Worm (Caenorhabditis elegans) whole organism, midembryonic: ENCODE data around the gene F35D2.2.

Experiments
- T22C8.4 ChIP-seq: fragments of 200-800 bp; sonication (Bioruptor generic); IDR thresholded peaks from 2 replicates; pipeline ENCODE4 v1.3.6; 2022; ENCODE audit warnings: missing genetic modification characterization, missing compliant biosample characterization
- cog-1 ChIP-seq: sonication (generic microtip); optimal IDR thresholded peaks from 2 replicates; lab custom pipeline; 2016; ENCODE audit warnings: missing genetic modification characterization, missing compliant biosample characterization
- flt-1 ChIP-seq: fragments of 200-800 bp; sonication (Bioruptor generic); IDR thresholded peaks from 2 replicates; pipeline ENCODE4 v1.3.6; 2022; ENCODE audit warnings: missing genetic modification characterization, missing compliant biosample characterization
- klf-2 ChIP-seq: fragments of 200-800 bp; sonication (Bioruptor generic); conservative IDR thresholded peaks from 2 replicates; pipeline ENCODE4 v1.3.6; 2022; ENCODE audit warnings: missing genetic modification reagents, missing genetic modification characterization, missing compliant biosample characterization
- med-1 ChIP-seq: sonication (generic microtip); optimal IDR thresholded peaks from 2 replicates; lab custom pipeline; 2017; ENCODE audit warnings: missing genetic modification characterization, mild to moderate bottlenecking, missing compliant biosample characterization, antibody characterized with exemption, missing genetic modification reagents; ENCODE audit not compliant: insufficient read depth
- ref-1 ChIP-seq: fragments of 200-800 bp; sonication (Bioruptor generic); conservative IDR thresholded peaks from 2 replicates; pipeline ENCODE4 v1.3.6; 2022; ENCODE audit warnings: missing genetic modification reagents, missing genetic modification characterization, missing compliant biosample characterization
- tab-1 ChIP-seq: fragments of 200-800 bp; sonication (Bioruptor generic); IDR thresholded peaks from 2 replicates; pipeline ENCODE4 v1.3.6; 2022; ENCODE audit warnings: missing genetic modification characterization, missing compliant biosample characterization
- ztf-23 ChIP-seq: fragments of 200-800 bp; sonication (Bioruptor generic); IDR thresholded peaks from 2 replicates; pipeline ENCODE4 v1.3.6; 2022; ENCODE audit warnings: missing genetic modification reagents, missing genetic modification characterization, missing compliant biosample characterization
- ztf-29 ChIP-seq: fragments of 200-800 bp; sonication (Bioruptor generic); IDR thresholded peaks from 2 replicates; pipeline ENCODE4 v1.3.6; 2022; ENCODE audit warnings: missing genetic modification reagents, missing genetic modification characterization, missing compliant biosample characterization

F35D2.2 gene

DNA sequence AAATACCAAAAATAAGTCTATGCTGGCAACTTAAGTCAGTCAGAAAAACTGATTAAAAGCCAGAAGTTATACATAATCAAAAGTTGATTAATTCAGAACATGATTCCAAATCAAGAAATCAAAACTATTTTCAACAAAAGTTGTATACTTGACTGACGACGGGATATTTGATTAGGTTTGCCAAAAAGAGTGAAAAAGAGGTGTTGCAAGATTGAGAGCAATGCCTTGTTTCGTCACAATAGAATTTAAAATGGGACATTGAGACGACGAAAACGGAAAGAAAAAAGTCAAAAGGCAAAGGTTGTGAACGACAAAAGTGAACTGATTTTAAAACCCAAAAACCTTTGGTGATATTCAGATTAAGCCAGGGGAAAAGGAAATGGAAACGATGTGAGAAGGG is 15.4 kb upstream of the F35D2.2 start:
- TF ChIP-seq med-1 (GFP tag; lab: Kevin White, UChicago) (no peak), flt-1 (GFP tag; lab: Robert Waterston, UW) (no peak), cog-1 (tag; lab: Kevin White, UChicago) (no peak), ref-1 (GFP tag; lab: Robert Waterston, UW) (no peak), klf-2 (GFP tag; lab: Robert Waterston, UW) (no peak), ztf-23 (GFP tag; lab: Robert Waterston, UW) (no peak), tab-1 (GFP tag; lab: Robert Waterston, UW) (no peak), T22C8.4 (GFP tag; lab: Robert Waterston, UW) (no peak), ztf-29 (GFP tag; lab: Robert Waterston, UW) (no peak)

DNA sequence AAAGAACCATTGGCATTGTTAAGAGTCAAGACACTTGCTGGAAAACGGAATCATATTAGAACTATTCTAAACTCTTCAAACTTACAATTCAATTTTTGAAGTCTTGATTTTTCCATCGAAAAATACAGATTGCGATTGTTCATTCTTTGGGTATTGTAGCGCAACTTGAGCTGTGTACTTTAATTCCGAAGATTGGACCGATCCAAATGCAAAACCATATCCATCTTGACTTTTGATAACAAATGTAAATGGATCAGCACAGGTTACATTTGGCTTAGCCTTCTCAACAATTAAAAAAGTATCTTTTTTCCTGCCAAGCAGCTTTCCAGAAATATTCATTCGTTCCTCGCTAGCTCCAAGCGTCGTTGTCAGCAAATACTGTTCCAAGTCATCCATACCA is 13.4 kb upstream of the F35D2.2 start:
- no peak for TF ChIP-seq ztf-29 (GFP tag; lab: Robert Waterston, UW)
- no peak for TF ChIP-seq klf-2 (GFP tag; lab: Robert Waterston, UW)
- TF ChIP-seq flt-1 (GFP tag; lab: Robert Waterston, UW): no peak
- TF ChIP-seq med-1 (GFP tag; lab: Kevin White, UChicago): no peak
- TF ChIP-seq cog-1 (tag; lab: Kevin White, UChicago): no peak
- TF ChIP-seq tab-1 (GFP tag; lab: Robert Waterston, UW): no peak
- no peak for TF ChIP-seq ref-1 (GFP tag; lab: Robert Waterston, UW)
- no peak for TF ChIP-seq ztf-23 (GFP tag; lab: Robert Waterston, UW)
- TF ChIP-seq T22C8.4 (GFP tag; lab: Robert Waterston, UW): no peak

DNA sequence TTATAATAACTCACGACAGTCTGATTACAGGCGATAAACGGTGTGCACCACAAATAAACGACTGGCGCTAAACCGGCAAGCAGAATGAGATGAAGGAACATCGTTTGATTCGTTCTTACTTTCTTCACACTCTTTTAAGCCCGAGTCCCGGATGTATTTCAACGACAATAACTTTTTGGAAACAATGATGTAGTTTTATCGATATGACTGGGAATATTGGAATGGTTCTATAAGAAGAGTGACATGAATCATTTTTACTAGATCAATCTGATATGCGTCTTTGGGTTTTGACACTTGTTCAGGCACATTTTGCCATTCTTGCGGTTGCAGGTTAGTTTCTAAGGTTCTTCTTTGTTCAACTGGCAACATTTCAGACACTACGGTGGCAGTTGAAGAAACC is 12.7 kb upstream of the F35D2.2 start, which contains the start of the genes ZK1290.11 and ZK1290.1:
ZK1290.11 (minus strand) TSS at position 101 of the 400 bp plus-strand sequence.
ZK1290.1 (plus strand) TSS at position 271 of the 400 bp plus-strand sequence.
- TF ChIP-seq tab-1 (GFP tag; lab: Robert Waterston, UW) (no peak), T22C8.4 (GFP tag; lab: Robert Waterston, UW) (no peak)

DNA sequence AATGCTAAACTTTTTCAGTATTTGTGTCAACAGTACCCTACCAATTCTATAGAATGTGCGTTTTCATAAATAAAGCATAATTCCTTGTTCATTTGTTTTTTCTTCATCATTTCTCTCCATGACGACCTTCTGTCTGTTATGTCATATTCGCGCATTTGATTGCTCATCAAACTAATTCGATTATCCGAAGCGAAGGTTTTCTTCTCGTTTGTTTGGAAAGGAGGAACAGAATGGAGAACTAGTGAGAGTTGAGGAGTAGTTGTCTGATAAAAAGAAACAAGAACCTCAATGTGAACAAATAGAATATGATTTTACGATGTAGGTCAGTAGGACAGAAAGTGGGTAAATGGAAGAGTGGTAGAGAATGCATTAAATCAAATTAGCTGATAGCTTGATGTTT is 11.6 kb upstream of the F35D2.2 start:
- TF ChIP-seq cog-1 (tag; lab: Kevin White, UChicago): no peak
- TF ChIP-seq ref-1 (GFP tag; lab: Robert Waterston, UW): no peak
- TF ChIP-seq T22C8.4 (GFP tag; lab: Robert Waterston, UW): no peak
- no peak for TF ChIP-seq ztf-23 (GFP tag; lab: Robert Waterston, UW)
- no peak for TF ChIP-seq med-1 (GFP tag; lab: Kevin White, UChicago)
- no peak for TF ChIP-seq tab-1 (GFP tag; lab: Robert Waterston, UW)
- no peak for TF ChIP-seq klf-2 (GFP tag; lab: Robert Waterston, UW)
- TF ChIP-seq flt-1 (GFP tag; lab: Robert Waterston, UW): no peak
- no peak for TF ChIP-seq ztf-29 (GFP tag; lab: Robert Waterston, UW)

DNA sequence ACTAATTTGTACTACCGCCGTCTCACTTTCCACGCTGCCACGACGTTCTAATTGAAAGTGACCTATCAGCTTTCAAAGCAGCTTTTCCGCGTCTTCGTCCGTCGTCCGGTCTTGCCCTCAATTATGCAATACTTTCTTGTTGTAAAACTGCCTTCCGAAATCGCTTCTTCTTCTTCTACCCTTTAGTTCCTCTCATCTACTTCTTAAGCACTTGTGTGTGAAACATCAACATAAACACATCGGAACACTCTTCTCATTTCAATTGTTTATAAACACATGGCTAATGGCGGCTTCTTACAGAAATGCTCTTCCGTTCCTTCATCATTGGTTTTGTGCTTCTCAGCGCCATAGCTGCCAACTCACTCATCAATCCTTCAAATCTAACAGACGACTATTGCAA is 3.9 kb upstream of the F35D2.2 start, which contains the start of gene F35D2.3:
F35D2.3 (plus strand) TSS at position 301 of the 400 bp plus-strand sequence.
- TF ChIP-seq T22C8.4 (GFP tag; lab: Robert Waterston, UW) (no peak), cog-1 (tag; lab: Kevin White, UChicago) (no peak), ztf-29 (GFP tag; lab: Robert Waterston, UW) (no peak), ztf-23 (GFP tag; lab: Robert Waterston, UW) (no peak), med-1 (GFP tag; lab: Kevin White, UChicago) (no peak), klf-2 (GFP tag; lab: Robert Waterston, UW) (no peak), ref-1 (GFP tag; lab: Robert Waterston, UW) (no peak), flt-1 (GFP tag; lab: Robert Waterston, UW) (no peak), tab-1 (GFP tag; lab: Robert Waterston, UW) (no peak)

DNA sequence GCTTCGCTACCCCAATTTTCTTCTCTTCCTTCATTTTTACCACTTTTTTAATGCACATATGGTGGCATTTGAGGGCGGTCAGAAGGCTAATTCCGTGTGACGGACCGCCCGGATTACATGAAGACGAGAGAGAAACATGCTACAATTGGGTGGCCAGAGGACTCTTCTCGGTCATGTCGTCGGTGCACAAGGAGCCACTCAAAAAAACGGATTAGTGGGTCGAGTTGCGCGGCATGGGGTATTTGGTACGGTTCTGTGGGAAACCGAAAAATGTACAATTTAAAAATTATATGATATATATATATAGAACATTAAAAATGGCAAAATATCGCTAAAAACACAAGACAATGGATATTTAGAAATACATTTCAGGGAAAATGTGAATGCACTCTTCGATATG is 3.4 kb upstream of the F35D2.2 start:
- TF ChIP-seq med-1 (GFP tag; lab: Kevin White, UChicago): no peak
- no peak for TF ChIP-seq T22C8.4 (GFP tag; lab: Robert Waterston, UW)
- no peak for TF ChIP-seq ztf-29 (GFP tag; lab: Robert Waterston, UW)
- TF ChIP-seq cog-1 (tag; lab: Kevin White, UChicago): no peak
- no peak for TF ChIP-seq ztf-23 (GFP tag; lab: Robert Waterston, UW)
- no peak for TF ChIP-seq tab-1 (GFP tag; lab: Robert Waterston, UW)
- no peak for TF ChIP-seq klf-2 (GFP tag; lab: Robert Waterston, UW)
- no peak for TF ChIP-seq flt-1 (GFP tag; lab: Robert Waterston, UW)
- no peak for TF ChIP-seq ref-1 (GFP tag; lab: Robert Waterston, UW)

DNA sequence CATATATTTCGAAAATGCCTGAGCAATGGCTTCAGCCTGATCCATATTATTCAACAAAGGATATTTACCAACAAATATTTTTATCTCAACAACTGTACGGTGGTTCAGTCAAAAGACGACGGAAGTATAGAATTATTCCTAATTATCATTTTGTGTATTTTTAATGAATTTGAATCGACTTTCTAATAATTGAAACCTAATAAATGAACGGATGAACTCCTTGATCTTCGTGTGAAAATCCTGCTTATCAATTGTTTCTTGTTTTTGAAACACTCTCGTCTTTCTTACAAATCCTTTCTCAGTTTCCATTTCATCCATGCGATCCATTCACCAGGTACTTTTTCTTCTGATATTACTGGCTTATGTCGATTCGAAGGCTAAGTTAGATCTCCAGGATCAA is 1.4 kb downstream of the F35D2.2 start, which contains the start of gene F35D2.1:
F35D2.1 (plus strand) TSS at position 301 of the 400 bp plus-strand sequence.
- TF ChIP-seq cog-1 (tag; lab: Kevin White, UChicago): no peak
- no peak for TF ChIP-seq ztf-29 (GFP tag; lab: Robert Waterston, UW)
- no peak for TF ChIP-seq klf-2 (GFP tag; lab: Robert Waterston, UW)
- no peak for TF ChIP-seq flt-1 (GFP tag; lab: Robert Waterston, UW)
- no peak for TF ChIP-seq med-1 (GFP tag; lab: Kevin White, UChicago)
- no peak for TF ChIP-seq tab-1 (GFP tag; lab: Robert Waterston, UW)
- no peak for TF ChIP-seq ref-1 (GFP tag; lab: Robert Waterston, UW)
- TF ChIP-seq ztf-23 (GFP tag; lab: Robert Waterston, UW): no peak
- no peak for TF ChIP-seq T22C8.4 (GFP tag; lab: Robert Waterston, UW)

DNA sequence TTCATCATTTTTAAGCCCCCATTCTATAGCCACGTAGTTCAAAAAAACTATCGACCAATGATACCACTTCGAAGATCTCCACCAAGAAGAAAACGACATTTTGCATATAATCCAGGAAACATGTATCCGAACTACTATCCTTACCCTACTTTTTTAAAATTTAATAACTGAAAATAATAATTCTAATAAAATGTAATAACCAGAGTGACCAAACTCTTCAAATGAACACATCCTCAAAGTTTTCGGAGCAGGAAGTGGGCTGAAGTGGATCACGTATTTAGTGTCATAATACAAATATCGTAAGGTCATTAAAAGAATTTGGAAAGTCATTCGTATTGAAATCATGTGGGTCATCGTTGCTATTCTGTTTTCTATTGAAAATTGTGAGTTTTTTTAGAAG is 3.2 kb downstream of the F35D2.2 start, which contains the start of gene F35D2.6:
F35D2.6 (plus strand) TSS at position 301 of the 400 bp plus-strand sequence.
- TF ChIP-seq flt-1 (GFP tag; lab: Robert Waterston, UW): no peak
- TF ChIP-seq ref-1 (GFP tag; lab: Robert Waterston, UW): no peak
- TF ChIP-seq med-1 (GFP tag; lab: Kevin White, UChicago): no peak
- no peak for TF ChIP-seq cog-1 (tag; lab: Kevin White, UChicago)
- TF ChIP-seq ztf-23 (GFP tag; lab: Robert Waterston, UW): no peak
- no peak for TF ChIP-seq klf-2 (GFP tag; lab: Robert Waterston, UW)
- no peak for TF ChIP-seq ztf-29 (GFP tag; lab: Robert Waterston, UW)
- no peak for TF ChIP-seq tab-1 (GFP tag; lab: Robert Waterston, UW)
- no peak for TF ChIP-seq T22C8.4 (GFP tag; lab: Robert Waterston, UW)
